Fruit fly (Drosophila melanogaster) whole organism, prepupa: ENCODE measurements around the gene slp2.

Experiments used
- Blimp-1 ChIP-seq: fragments of 200-800 bp; sonication (Bioruptor generic); optimal IDR thresholded peaks from 3 replicates; lab custom pipeline; 2017; ENCODE audit warnings: missing biosample characterization, missing genetic modification characterization, mild to moderate bottlenecking, moderate library complexity, missing genetic modification reagents
- CG10631 ChIP-seq: fragments of 200-800 bp; sonication (Bioruptor generic); optimal IDR thresholded peaks from 2 replicates; lab custom pipeline; 2016; ENCODE audit warnings: missing biosample characterization, missing genetic modification characterization
- CG10669 ChIP-seq: fragments of 200-800 bp; sonication (Bioruptor generic); optimal IDR thresholded peaks from 3 replicates; lab custom pipeline; 2018; ENCODE audit warnings: missing biosample characterization, mild to moderate bottlenecking, missing genetic modification characterization, moderate library complexity
- CG11294 ChIP-seq: fragments of 200-800 bp; sonication (Bioruptor generic); IDR thresholded peaks from 2 replicates; pipeline ENCODE4 v1.3.6; 2022; ENCODE audit warnings: missing biosample characterization, missing genetic modification characterization
- CG11762 ChIP-seq: fragments of 200-800 bp; sonication (Bioruptor generic); optimal IDR thresholded peaks from 3 replicates; lab custom pipeline; 2016; ENCODE audit warnings: missing biosample characterization, missing genetic modification characterization; ENCODE audit not compliant: insufficient read depth
- CG11902 ChIP-seq: fragments of 200-800 bp; sonication (Bioruptor generic); optimal IDR thresholded peaks from 3 replicates; lab custom pipeline; 2016; ENCODE audit warnings: missing biosample characterization, missing genetic modification characterization
- CG15336 ChIP-seq: fragments of 200-800 bp; sonication (Bioruptor generic); IDR thresholded peaks from 2 replicates; pipeline ENCODE4 v1.3.6; 2022; ENCODE audit warnings: missing biosample characterization, missing genetic modification characterization
- CG31627 ChIP-seq: fragments of 200-800 bp; sonication (Bioruptor generic); optimal IDR thresholded peaks from 3 replicates; lab custom pipeline; 2016; ENCODE audit warnings: missing biosample characterization, missing genetic modification characterization
- CG34406 ChIP-seq: fragments of 200-800 bp; sonication (Bioruptor generic); optimal IDR thresholded peaks from 3 replicates; lab custom pipeline; 2016; ENCODE audit warnings: missing biosample characterization, missing genetic modification characterization
- CG3919 ChIP-seq: fragments of 200-800 bp; sonication (Bioruptor generic); optimal IDR thresholded peaks from 3 replicates; lab custom pipeline; 2016; ENCODE audit warnings: missing biosample characterization, missing genetic modification characterization
- CG4318 ChIP-seq: fragments of 200-800 bp; sonication (Bioruptor generic); optimal IDR thresholded peaks from 3 replicates; lab custom pipeline; 2017; ENCODE audit warnings: missing biosample characterization, mild to moderate bottlenecking, missing genetic modification characterization
- CG6792 ChIP-seq: fragments of 200-800 bp; sonication (Bioruptor generic); optimal IDR thresholded peaks from 3 replicates; lab custom pipeline; 2016; ENCODE audit warnings: missing biosample characterization, missing genetic modification characterization
- CG6808 ChIP-seq: fragments of 200-800 bp; sonication (Bioruptor generic); optimal IDR thresholded peaks from 3 replicates; lab custom pipeline; 2017; ENCODE audit warnings: missing biosample characterization, missing genetic modification characterization, mild to moderate bottlenecking, moderate library complexity, missing genetic modification reagents
- CG6854 ChIP-seq: fragments of 200-800 bp; sonication (Bioruptor generic); optimal IDR thresholded peaks from 2 replicates; lab custom pipeline; 2017; ENCODE audit warnings: missing biosample characterization, mild to moderate bottlenecking, missing genetic modification characterization
- CG7368 ChIP-seq: fragments of 200-800 bp; sonication (Bioruptor generic); optimal IDR thresholded peaks from 3 replicates; lab custom pipeline; 2016; ENCODE audit warnings: missing biosample characterization, missing genetic modification characterization
- CG8119 ChIP-seq: fragments of 200-800 bp; sonication (Bioruptor generic); IDR thresholded peaks from 3 replicates; pipeline ENCODE4 v1.3.6; 2022; ENCODE audit warnings: missing biosample characterization, missing genetic modification characterization
- CG8319 ChIP-seq: fragments of 200-800 bp; sonication (Bioruptor generic); optimal IDR thresholded peaks from 3 replicates; lab custom pipeline; 2016; ENCODE audit warnings: missing biosample characterization, missing genetic modification characterization
- CG9139 ChIP-seq: fragments of 200-800 bp; sonication (Bioruptor generic); optimal IDR thresholded peaks from 3 replicates; lab custom pipeline; 2017; ENCODE audit warnings: missing biosample characterization, mild to moderate bottlenecking, missing genetic modification characterization
- Eip75B ChIP-seq: fragments of 200-800 bp; sonication (Bioruptor generic); optimal IDR thresholded peaks from 3 replicates; lab custom pipeline; 2016; ENCODE audit warnings: missing biosample characterization, missing genetic modification characterization
- Eip78C ChIP-seq: fragments of 200-800 bp; sonication (Bioruptor generic); peaks from one replicate; lab custom pipeline; 2016; ENCODE audit warnings: missing biosample characterization, missing genetic modification characterization
- Eip93F ChIP-seq: fragments of 200-800 bp; sonication (Bioruptor generic); optimal IDR thresholded peaks from 2 replicates; lab custom pipeline; 2016; ENCODE audit warnings: missing biosample characterization, mild to moderate bottlenecking, missing genetic modification characterization
- Ets96B ChIP-seq: fragments of 200-800 bp; optimal IDR thresholded peaks from 2 replicates; lab custom pipeline; 2019; ENCODE audit warnings: missing biosample characterization, mild to moderate bottlenecking, missing genetic modification characterization, moderate library complexity
- Gug ChIP-seq: fragments of 200-800 bp; sonication (Bioruptor generic); IDR thresholded peaks from 2 replicates; pipeline ENCODE4 v1.3.6; 2022; ENCODE audit warnings: missing biosample characterization, missing genetic modification characterization
- Hr38 ChIP-seq: sonication (Bioruptor generic); optimal IDR thresholded peaks from 2 replicates; lab custom pipeline; 2016; ENCODE audit warnings: missing biosample characterization, missing genetic modification characterization
- Hr39 ChIP-seq: fragments of 200-800 bp; sonication (Bioruptor generic); optimal IDR thresholded peaks from 2 replicates; lab custom pipeline; 2016; ENCODE audit warnings: missing biosample characterization, missing genetic modification characterization
- Lpt ChIP-seq: fragments of 200-800 bp; sonication (Bioruptor generic); optimal IDR thresholded peaks from 3 replicates; lab custom pipeline; 2016; ENCODE audit warnings: missing biosample characterization, missing genetic modification characterization
- Met ChIP-seq: fragments of 200-800 bp; sonication (Bioruptor generic); optimal IDR thresholded peaks from 3 replicates; lab custom pipeline; 2016; ENCODE audit warnings: missing biosample characterization, missing genetic modification characterization
- OdsH ChIP-seq: fragments of 200-800 bp; sonication (Bioruptor generic); optimal IDR thresholded peaks from 3 replicates; lab custom pipeline; 2016; ENCODE audit warnings: missing biosample characterization, missing genetic modification characterization
- Smox ChIP-seq: fragments of 200-800 bp; sonication (Bioruptor generic); optimal IDR thresholded peaks from 3 replicates; lab custom pipeline; 2016; ENCODE audit warnings: missing biosample characterization, missing genetic modification characterization
- Sox14 ChIP-seq: fragments of 200-800 bp; sonication (Bioruptor generic); optimal IDR thresholded peaks from 3 replicates; lab custom pipeline; 2016; ENCODE audit warnings: missing biosample characterization, missing genetic modification characterization
- Sox15 ChIP-seq: fragments of 200-800 bp; sonication (Bioruptor generic); optimal IDR thresholded peaks from 3 replicates; lab custom pipeline; 2016; ENCODE audit warnings: missing biosample characterization, missing genetic modification characterization
- achi ChIP-seq: fragments of 200-800 bp; sonication (Bioruptor generic); optimal IDR thresholded peaks from 3 replicates; lab custom pipeline; 2016; ENCODE audit warnings: missing biosample characterization, missing genetic modification characterization
- acj6 ChIP-seq: fragments of 200-800 bp; sonication (Bioruptor generic); optimal IDR thresholded peaks from 3 replicates; lab custom pipeline; 2016; ENCODE audit warnings: missing biosample characterization, missing genetic modification characterization
- cyc ChIP-seq: fragments of 200-800 bp; sonication (Bioruptor generic); optimal IDR thresholded peaks from 3 replicates; lab custom pipeline; 2016; ENCODE audit warnings: missing biosample characterization, missing genetic modification characterization
- dac ChIP-seq: fragments of 200-800 bp; sonication (Bioruptor generic); optimal IDR thresholded peaks from 2 replicates; lab custom pipeline; 2017; ENCODE audit warnings: missing biosample characterization, mild to moderate bottlenecking, missing genetic modification characterization
- dsx ChIP-seq: fragments of 200-800 bp; optimal IDR thresholded peaks from 3 replicates; lab custom pipeline; 2019; ENCODE audit warnings: missing biosample characterization, mild to moderate bottlenecking, missing genetic modification characterization, moderate library complexity; ENCODE audit not compliant: poor library complexity, severe bottlenecking
- eg ChIP-seq: fragments of 200-800 bp; sonication (Bioruptor generic); IDR thresholded peaks from 3 replicates; pipeline ENCODE4 v1.3.6; 2022; ENCODE audit warnings: missing biosample characterization, missing genetic modification characterization
- esn ChIP-seq: fragments of 200-800 bp; sonication (Bioruptor generic); optimal IDR thresholded peaks from 2 replicates; lab custom pipeline; 2016; ENCODE audit warnings: missing biosample characterization, mild to moderate bottlenecking, missing genetic modification characterization, moderate library complexity
- fd59A ChIP-seq: fragments of 200-800 bp; sonication (Bioruptor generic); optimal IDR thresholded peaks from 2 replicates; lab custom pipeline; 2017; ENCODE audit warnings: missing biosample characterization, mild to moderate bottlenecking, missing genetic modification characterization, missing genetic modification reagents
- fd85E ChIP-seq: fragments of 200-800 bp; sonication (Bioruptor generic); optimal IDR thresholded peaks from 3 replicates; lab custom pipeline; 2016; ENCODE audit warnings: missing biosample characterization, missing genetic modification characterization
- fkh ChIP-seq: fragments of 200-800 bp; sonication (Bioruptor generic); optimal IDR thresholded peaks from 3 replicates; lab custom pipeline; 2017; ENCODE audit warnings: missing biosample characterization, mild to moderate bottlenecking, missing genetic modification characterization, moderate library complexity
- lz ChIP-seq: fragments of 200-800 bp; sonication (Bioruptor generic); optimal IDR thresholded peaks from 3 replicates; lab custom pipeline; 2016; ENCODE audit warnings: missing biosample characterization, missing genetic modification characterization
- net ChIP-seq: fragments of 200-800 bp; sonication (Bioruptor generic); optimal IDR thresholded peaks from 3 replicates; lab custom pipeline; 2016; ENCODE audit warnings: missing biosample characterization, missing genetic modification characterization
- pdm3 ChIP-seq: fragments of 200-800 bp; sonication (Bioruptor generic); optimal IDR thresholded peaks from 3 replicates; lab custom pipeline; 2016; ENCODE audit warnings: missing biosample characterization, missing genetic modification characterization
- salr ChIP-seq, 2 experiments: fragments of 200-800 bp; sonication (Bioruptor generic); optimal IDR thresholded peaks; 3 replicates each; lab custom pipeline; 2016 to 2018; ENCODE audit warnings: missing biosample characterization in 2 of 2, missing genetic modification characterization in 2 of 2, mild to moderate bottlenecking in 1 of 2
- spab ChIP-seq: fragments of 200-800 bp; sonication (Bioruptor generic); optimal IDR thresholded peaks from 2 replicates; lab custom pipeline; 2017; ENCODE audit warnings: missing biosample characterization, mild to moderate bottlenecking, missing genetic modification characterization, missing genetic modification reagents
- ss ChIP-seq, 2 experiments: fragments of 200-800 bp; sonication (Bioruptor generic); optimal IDR thresholded peaks; 2 replicates in 1 of 2; 3 replicates in 1 of 2; lab custom pipeline; 2017 to 2018; ENCODE audit warnings: mild to moderate bottlenecking in 2 of 2, missing biosample characterization in 2 of 2, missing genetic modification characterization in 2 of 2, moderate library complexity in 1 of 2
- svp ChIP-seq: fragments of 200-800 bp; sonication (Bioruptor generic); peaks from one replicate; lab custom pipeline; 2016; ENCODE audit warnings: missing biosample characterization, missing genetic modification characterization
- topi ChIP-seq: fragments of 200-800 bp; sonication (Bioruptor generic); optimal IDR thresholded peaks from 3 replicates; lab custom pipeline; 2016; ENCODE audit warnings: missing biosample characterization, missing genetic modification characterization
- vri ChIP-seq: fragments of 200-800 bp; sonication (Bioruptor generic); optimal IDR thresholded peaks from 3 replicates; lab custom pipeline; 2016; ENCODE audit warnings: missing biosample characterization, mild to moderate bottlenecking, missing genetic modification characterization

slp2 gene

dm6 chr2L:3836440-3836890, at the start of gene slp2:
TSS of gene slp2 (plus strand) at chr2L:3836840.
- TF ChIP-seq Eip78C (GFP tag; lab: Kevin White, UChicago) (peak; percentile 21), CG15336 (GFP tag; lab: Robert Waterston, UW) (0 out of 2 replicates have a peak, but pooled peaks have one; percentile 13), Eip75B (GFP tag; lab: Kevin White, UChicago) (no peak), eg (0 out of 3 replicates have a peak, but pooled peaks have one; percentile 14)

- TF ChIP-seq Gug (GFP tag; lab: Robert Waterston, UW) (no peak), eg (peak; percentile 53; the same call in 1 of the 3 replicates), Hr39 (GFP tag; lab: Kevin White, UChicago) (no peak), CG6792 (no peak), esn (GFP tag; lab: Kevin White, UChicago) (no peak), CG10669 (GFP tag; lab: Kevin White, UChicago) (no peak), Met (GFP tag; lab: Kevin White, UChicago) (no peak), fd85E (GFP tag; lab: Kevin White, UChicago) (no peak), dac (no peak), CG11902 (GFP tag; lab: Kevin White, UChicago) (no peak), CG11762 (GFP tag; lab: Kevin White, UChicago) (no peak), Eip93F (GFP tag; lab: Kevin White, UChicago) (no peak), CG11294 (no peak), Ets96B (tag; lab: Kevin White, UChicago) (no peak), Sox14 (GFP tag; lab: Kevin White, UChicago) (peak; percentile 58), salr (GFP tag; optimal IDR thresholded peaks at IDR 0.05; lab: Kevin White, UChicago) (no peak), OdsH (no peak), pdm3 (GFP tag; lab: Kevin White, UChicago) (no peak), dsx (GFP tag; lab: Kevin White, UChicago) (peak; percentile 20), cyc (GFP tag; lab: Kevin White, UChicago) (no peak), vri (peak; percentile 81), ss (GFP tag; optimal IDR thresholded peaks at IDR 0.05; lab: Kevin White, UChicago) (peak; percentile 25 to 56), CG10631 (no peak), CG7368 (no peak), Lpt (GFP tag; lab: Kevin White, UChicago) (peak; percentile 0), Eip75B (GFP tag; lab: Kevin White, UChicago) (peak; percentile 7), CG31627 (GFP tag; lab: Kevin White, UChicago) (no peak), fd59A (no peak), CG8119 (GFP tag; lab: Robert Waterston, UW) (no peak), CG6808 (no peak), CG4318 (GFP tag; lab: Kevin White, UChicago) (no peak), spab (GFP tag; lab: Kevin White, UChicago) (no peak), net (peak; percentile 4), CG3919 (peak; percentile 59), lz (GFP tag; lab: Kevin White, UChicago) (no peak), topi (GFP tag; lab: Kevin White, UChicago) (peak; percentile 39), acj6 (GFP tag; lab: Kevin White, UChicago) (no peak), CG34406 (no peak), Sox15 (no peak), CG15336 (GFP tag; lab: Robert Waterston, UW) (peak; percentile 38; the same call in 1 of the 2 replicates), CG8319 (GFP tag; lab: Kevin White, UChicago) (no peak), Hr38 (no peak), svp (GFP tag; lab: Kevin White, UChicago) (no peak), achi (GFP tag; lab: Kevin White, UChicago) (no peak), CG6854 (GFP tag; lab: Kevin White, UChicago) (peak; percentile 75), Smox (GFP tag; lab: Kevin White, UChicago) (no peak), fkh (GFP tag; lab: Kevin White, UChicago) (peak; percentile 21), Blimp-1 (GFP tag; lab: Kevin White, UChicago) (no peak), CG9139 (GFP tag; lab: Kevin White, UChicago) (peak; percentile 65)
Measured at dm6 chr2L:3787028-3787427, 49.6 kb upstream of the slp2 start, which contains the start of gene bark. TSS of gene bark (plus strand) at chr2L:3787167.
